ENCODE assay signal across 3 fruit fly cellular contexts in the genomic region with DNA sequence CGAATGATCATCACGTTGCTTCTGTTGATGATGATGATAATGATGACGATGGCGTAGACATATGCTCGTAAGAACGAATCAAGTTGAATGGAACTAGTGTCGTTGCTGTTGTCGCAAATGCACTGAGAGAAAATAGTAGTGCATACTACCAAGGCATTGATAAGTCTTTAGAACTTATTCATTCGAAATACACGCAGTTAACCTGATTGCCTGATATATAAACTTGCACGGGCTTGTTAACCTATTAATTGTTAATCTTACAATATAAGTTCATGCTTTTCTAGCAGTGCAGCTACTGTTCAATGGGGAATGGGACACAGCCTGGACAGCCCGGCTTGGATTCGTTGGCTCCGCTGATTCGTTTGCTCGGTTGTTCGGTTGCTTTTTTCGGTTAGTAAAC.
A peak's percentile ranks its signal among the peaks of the same experiment; 100 is the strongest.
TF ChIP-seq lines count a peak whose summit lies in the region.

No protein-coding gene starts in this region.

TF ChIP-seq in whole organism, embryonic, 481 proteins besides CTCF, POLR2A, EP300 and RAD21 (continued from another document and continues in another):
- peak; percentile 78 for TF ChIP-seq disco-r (GFP tag; optimal IDR thresholded peaks at IDR 0.05; lab: Kevin White, UChicago)
- no peak for TF ChIP-seq ro (GFP tag; IDR thresholded peaks at IDR 0.05; lab: Robert Waterston, UW)
- TF ChIP-seq lilli (GFP tag; optimal IDR thresholded peaks at IDR 0.05; lab: Kevin White, UChicago) = peak; percentile 87
- TF ChIP-seq fru (optimal IDR thresholded peaks at IDR 0.05; lab: Kevin White, UChicago) = no peak
- peak; percentile 75 for TF ChIP-seq tx (GFP tag; optimal IDR thresholded peaks at IDR 0.05; lab: Kevin White, UChicago)
- TF ChIP-seq peb (GFP tag; IDR thresholded peaks at IDR 0.05; lab: Robert Waterston, UW) = peak; percentile 63; the same call in 1 of the 2 replicates
- peak; percentile 75 for TF ChIP-seq Mad (GFP tag; optimal IDR thresholded peaks at IDR 0.05; lab: Kevin White, UChicago)
- TF ChIP-seq CG7928 (GFP tag; optimal IDR thresholded peaks at IDR 0.05; lab: Kevin White, UChicago) = peak; percentile 25
- peak; percentile 93 for TF ChIP-seq ci (GFP tag; IDR thresholded peaks at IDR 0.05; lab: Robert Waterston, UW)
- peak; percentile 71; the same call in 1 of the 2 replicates for TF ChIP-seq CG14667 (GFP tag; IDR thresholded peaks at IDR 0.05; lab: Robert Waterston, UW)
- peak; percentile 71 for TF ChIP-seq fu2 (GFP tag; optimal IDR thresholded peaks at IDR 0.05; lab: Kevin White, UChicago)
- TF ChIP-seq CG14710 (tag; optimal IDR thresholded peaks at IDR 0.05; lab: Kevin White, UChicago) = peak; percentile 89
- peak; percentile 54 for TF ChIP-seq slou (GFP tag; optimal IDR thresholded peaks at IDR 0.05; lab: Kevin White, UChicago)
- TF ChIP-seq Ets97D (GFP tag; optimal IDR thresholded peaks at IDR 0.05; lab: Kevin White, UChicago) = peak; percentile 63
- no peak for TF ChIP-seq pfk (GFP tag; optimal IDR thresholded peaks at IDR 0.05; lab: Kevin White, UChicago)
- peak; percentile 59 for TF ChIP-seq B-H1 (GFP tag; IDR thresholded peaks at IDR 0.05; lab: Robert Waterston, UW)
- TF ChIP-seq CG1792 (GFP tag; optimal IDR thresholded peaks at IDR 0.05; lab: Kevin White, UChicago) = peak; percentile 73
- peak; percentile 75 for TF ChIP-seq CG1529 (GFP tag; optimal IDR thresholded peaks at IDR 0.05; lab: Kevin White, UChicago)
- TF ChIP-seq Doc3 (GFP tag; IDR thresholded peaks at IDR 0.05; lab: Robert Waterston, UW; ENCODE audit: partially characterized antibody) = no peak
- peak; percentile 61; the same call in 1 of the 2 replicates for TF ChIP-seq dati (GFP tag; IDR thresholded peaks at IDR 0.05; lab: Robert Waterston, UW)
- TF ChIP-seq scrt (GFP tag; optimal IDR thresholded peaks at IDR 0.05; lab: Kevin White, UChicago) = peak; percentile 63
- no peak for TF ChIP-seq Sin3A (optimal IDR thresholded peaks at IDR 0.05; lab: Kevin White, UChicago)
- peak; percentile 56 for TF ChIP-seq psq (GFP tag; optimal IDR thresholded peaks at IDR 0.05; lab: Kevin White, UChicago)
- TF ChIP-seq CG7372 (GFP tag; IDR thresholded peaks at IDR 0.05; lab: Robert Waterston, UW) = peak; percentile 73
- TF ChIP-seq jing (GFP tag; optimal IDR thresholded peaks at IDR 0.05; lab: Kevin White, UChicago) = peak; percentile 84
- peak; percentile 33 for TF ChIP-seq emc (GFP tag; optimal IDR thresholded peaks at IDR 0.05; lab: Kevin White, UChicago)
- TF ChIP-seq al (GFP tag; IDR thresholded peaks at IDR 0.05; lab: Robert Waterston, UW) = peak; percentile 58
- peak; percentile 85 for TF ChIP-seq pb (GFP tag; optimal IDR thresholded peaks at IDR 0.05; lab: Kevin White, UChicago)
- TF ChIP-seq CG4360 (GFP tag; IDR thresholded peaks at IDR 0.05; lab: Robert Waterston, UW) = no peak
- TF ChIP-seq cwo (GFP tag; optimal IDR thresholded peaks at IDR 0.05; lab: Kevin White, UChicago) = peak; percentile 68
- peak; percentile 30 for TF ChIP-seq Jarid2 (GFP tag; optimal IDR thresholded peaks at IDR 0.05; lab: Kevin White, UChicago)
- TF ChIP-seq CG4404 (GFP tag; IDR thresholded peaks at IDR 0.05; lab: Robert Waterston, UW) = peak; percentile 67
- TF ChIP-seq hbn (GFP tag; IDR thresholded peaks at IDR 0.05; lab: Robert Waterston, UW; ENCODE audit: partially characterized antibody) = no peak
- TF ChIP-seq CG12219 (GFP tag; optimal IDR thresholded peaks at IDR 0.05; lab: Kevin White, UChicago) = peak; percentile 88
- TF ChIP-seq stc (GFP tag; IDR thresholded peaks at IDR 0.05; lab: Robert Waterston, UW) = peak; percentile 76
- TF ChIP-seq CG33557 (GFP tag; optimal IDR thresholded peaks at IDR 0.05; lab: Kevin White, UChicago) = peak; percentile 81
- TF ChIP-seq CG30020 (tag; optimal IDR thresholded peaks at IDR 0.05; lab: Kevin White, UChicago) = no peak
- TF ChIP-seq chm (GFP tag; IDR thresholded peaks at IDR 0.05; lab: Robert Waterston, UW) = peak; percentile 89
- TF ChIP-seq CG16779 (GFP tag; IDR thresholded peaks at IDR 0.05; lab: Robert Waterston, UW) = 0 out of 2 replicates have a peak, but pooled peaks have one; percentile 57
- TF ChIP-seq CG6791 (GFP tag; IDR thresholded peaks at IDR 0.05; lab: Robert Waterston, UW; ENCODE audit: partially characterized antibody) = no peak
- TF ChIP-seq repo (GFP tag; optimal IDR thresholded peaks at IDR 0.05; lab: Kevin White, UChicago) = peak; percentile 72

TF ChIP-seq in whole organism, prepupa, 60 proteins besides CTCF, POLR2A, EP300 and RAD21 (continued from another document):
- TF ChIP-seq Eip75B (GFP tag; optimal IDR thresholded peaks at IDR 0.05; lab: Kevin White, UChicago) (peak; percentile 94), Ets21C (GFP tag; optimal IDR thresholded peaks at IDR 0.05; lab: Kevin White, UChicago) (peak; percentile 21), CG11294 (GFP tag; IDR thresholded peaks at IDR 0.05; lab: Robert Waterston, UW) (peak; percentile 83), Sox15 (GFP tag; optimal IDR thresholded peaks at IDR 0.05; lab: Kevin White, UChicago) (peak; percentile 64), cyc (GFP tag; optimal IDR thresholded peaks at IDR 0.05; lab: Kevin White, UChicago) (peak; percentile 62), CG10669 (GFP tag; optimal IDR thresholded peaks at IDR 0.05; lab: Kevin White, UChicago) (peak; percentile 97), CG6854 (GFP tag; optimal IDR thresholded peaks at IDR 0.05; lab: Kevin White, UChicago) (no peak), CG1621 (tag; optimal IDR thresholded peaks at IDR 0.05; lab: Kevin White, UChicago) (peak; percentile 98), achi (GFP tag; optimal IDR thresholded peaks at IDR 0.05; lab: Kevin White, UChicago) (peak; percentile 93), acj6 (GFP tag; optimal IDR thresholded peaks at IDR 0.05; lab: Kevin White, UChicago) (peak; percentile 92), spab (GFP tag; optimal IDR thresholded peaks at IDR 0.05; lab: Kevin White, UChicago) (peak; percentile 98), CG11762 (GFP tag; optimal IDR thresholded peaks at IDR 0.05; lab: Kevin White, UChicago; ENCODE audit: insufficient read depth) (peak; percentile 89), CG3032 (tag; optimal IDR thresholded peaks at IDR 0.05; lab: Kevin White, UChicago) (peak; percentile 97), CG15336 (GFP tag; IDR thresholded peaks at IDR 0.05; lab: Robert Waterston, UW) (peak; percentile 96), CG8632 (GFP tag; optimal IDR thresholded peaks at IDR 0.05; lab: Kevin White, UChicago) (peak; percentile 85), esn (GFP tag; optimal IDR thresholded peaks at IDR 0.05; lab: Kevin White, UChicago) (peak; percentile 67), fkh (GFP tag; optimal IDR thresholded peaks at IDR 0.05; lab: Kevin White, UChicago) (peak; percentile 33), lz (GFP tag; optimal IDR thresholded peaks at IDR 0.05; lab: Kevin White, UChicago) (peak; percentile 72), Gug (GFP tag; IDR thresholded peaks at IDR 0.05; lab: Robert Waterston, UW) (peak; percentile 90), CG31627 (GFP tag; optimal IDR thresholded peaks at IDR 0.05; lab: Kevin White, UChicago) (peak; percentile 51), Smox (GFP tag; optimal IDR thresholded peaks at IDR 0.05; lab: Kevin White, UChicago) (peak; percentile 41), fd85E (GFP tag; optimal IDR thresholded peaks at IDR 0.05; lab: Kevin White, UChicago) (peak; percentile 60), CG11902 (GFP tag; optimal IDR thresholded peaks at IDR 0.05; lab: Kevin White, UChicago) (peak; percentile 70), fd59A (GFP tag; optimal IDR thresholded peaks at IDR 0.05; lab: Kevin White, UChicago) (peak; percentile 97), Hr39 (GFP tag; optimal IDR thresholded peaks at IDR 0.05; lab: Kevin White, UChicago) (peak; percentile 55), topi (GFP tag; optimal IDR thresholded peaks at IDR 0.05; lab: Kevin White, UChicago) (peak; percentile 71), Lpt (GFP tag; optimal IDR thresholded peaks at IDR 0.05; lab: Kevin White, UChicago) (peak; percentile 96), CG6276 (GFP tag; optimal IDR thresholded peaks at IDR 0.05; lab: Kevin White, UChicago) (peak; percentile 95), OdsH (GFP tag; optimal IDR thresholded peaks at IDR 0.05; lab: Kevin White, UChicago) (peak; percentile 93), Eip78C (GFP tag; lab: Kevin White, UChicago) (peak; percentile 98), Sox14 (GFP tag; optimal IDR thresholded peaks at IDR 0.05; lab: Kevin White, UChicago) (peak; percentile 95), eg (GFP tag; IDR thresholded peaks at IDR 0.05; lab: Robert Waterston, UW) (peak; percentile 96), vri (GFP tag; optimal IDR thresholded peaks at IDR 0.05; lab: Kevin White, UChicago) (no peak), CG6808 (GFP tag; optimal IDR thresholded peaks at IDR 0.05; lab: Kevin White, UChicago) (peak; percentile 95), pdm3 (GFP tag; optimal IDR thresholded peaks at IDR 0.05; lab: Kevin White, UChicago) (peak; percentile 93), CG3919 (GFP tag; optimal IDR thresholded peaks at IDR 0.05; lab: Kevin White, UChicago) (peak; percentile 96), CG6163 (GFP tag; IDR thresholded peaks at IDR 0.05; lab: Robert Waterston, UW) (peak; percentile 97), Ets96B (tag; optimal IDR thresholded peaks at IDR 0.05; lab: Kevin White, UChicago) (peak; percentile 98), dsx (GFP tag; optimal IDR thresholded peaks at IDR 0.05; lab: Kevin White, UChicago; ENCODE audit: poor library complexity, severe bottlenecking) (peak; percentile 96)

TF ChIP-seq in whole organism, wandering third instar larva, 38 proteins besides CTCF, POLR2A, EP300 and RAD21 (continued from another document):
- no peak for TF ChIP-seq Abd-B (GFP tag; optimal IDR thresholded peaks at IDR 0.05; lab: Kevin White, UChicago)
- no peak for TF ChIP-seq CG32264 (GFP tag; optimal IDR thresholded peaks at IDR 0.05; lab: Kevin White, UChicago)
- peak; percentile 32 for TF ChIP-seq br (GFP tag; optimal IDR thresholded peaks at IDR 0.05; lab: Kevin White, UChicago)
- TF ChIP-seq Mio (GFP tag; optimal IDR thresholded peaks at IDR 0.05; lab: Kevin White, UChicago) = no peak
- TF ChIP-seq GATAd (GFP tag; optimal IDR thresholded peaks at IDR 0.05; lab: Kevin White, UChicago) = no peak
- no peak for TF ChIP-seq Myc (optimal IDR thresholded peaks at IDR 0.05; lab: Kevin White, UChicago)
- TF ChIP-seq Dif (GFP tag; optimal IDR thresholded peaks at IDR 0.05; lab: Kevin White, UChicago; ENCODE audit: partially characterized antibody) = no peak
- peak; percentile 42 for TF ChIP-seq OdsH (GFP tag; optimal IDR thresholded peaks at IDR 0.05; lab: Kevin White, UChicago)
- TF ChIP-seq rgr (GFP tag; optimal IDR thresholded peaks at IDR 0.05; lab: Kevin White, UChicago) = peak; percentile 60
- TF ChIP-seq Hr78 (GFP tag; optimal IDR thresholded peaks at IDR 0.05; lab: Kevin White, UChicago) = no peak
- no peak for TF ChIP-seq CG9705 (GFP tag; optimal IDR thresholded peaks at IDR 0.05; lab: Kevin White, UChicago)
- TF ChIP-seq N (GFP tag; optimal IDR thresholded peaks at IDR 0.05; lab: Kevin White, UChicago) = no peak
- TF ChIP-seq ey (GFP tag; optimal IDR thresholded peaks at IDR 0.05; lab: Kevin White, UChicago) = peak; percentile 52
